Worm (Caenorhabditis elegans) whole organism, L4 larva: Measurements from ENCODE around the gene C52G5.3.

Source experiments
- D1046.2 ChIP-seq: fragments of 200-800 bp; sonication (Bioruptor generic); IDR thresholded peaks from 2 replicates; pipeline ENCODE4 v1.3.6; 2022; ENCODE audit warnings: missing genetic modification characterization, missing compliant biosample characterization
- F37D6.2 ChIP-seq: sonication (generic microtip); optimal IDR thresholded peaks from 2 replicates; lab custom pipeline; 2016; ENCODE audit warnings: mild to moderate bottlenecking, missing genetic modification characterization, missing compliant biosample characterization
- T20F7.1 ChIP-seq: fragments of 200-800 bp; sonication (Bioruptor generic); optimal IDR thresholded peaks from 2 replicates; lab custom pipeline; 2018; ENCODE audit warnings: mild to moderate bottlenecking, missing genetic modification characterization, missing compliant biosample characterization
- T26A8.4 ChIP-seq: fragments of 200-800 bp; sonication (Bioruptor generic); IDR thresholded peaks from 2 replicates; pipeline ENCODE4 v1.3.6; 2022; ENCODE audit warnings: missing genetic modification characterization, missing compliant biosample characterization
- Y48G9A.11 ChIP-seq: fragments of 200-800 bp; sonication (Bioruptor generic); IDR thresholded peaks from 2 replicates; pipeline ENCODE4 v1.3.6; 2022; ENCODE audit warnings: missing genetic modification reagents, missing genetic modification characterization, missing compliant biosample characterization
- ZK337.2 ChIP-seq: fragments of 200-800 bp; sonication (Bioruptor generic); IDR thresholded peaks from 2 replicates; pipeline ENCODE4 v1.3.6; 2022; ENCODE audit warnings: missing genetic modification reagents, missing genetic modification characterization, missing compliant biosample characterization
- ZK546.5 ChIP-seq, 2 experiments: sonication (generic microtip); optimal IDR thresholded peaks; 2 replicates each; lab custom pipeline; 2017; ENCODE audit warnings: missing biosample characterization in 2 of 2, missing genetic modification characterization in 2 of 2
- aha-1 ChIP-seq: fragments of 150-350 bp; peaks from one replicate; lab custom pipeline; 2014; ENCODE audit warnings: missing biosample characterization, missing genetic modification characterization
- ama-1 ChIP-seq: fragments of 150-350 bp; optimal IDR thresholded peaks from 2 replicates; lab custom pipeline; 2014; ENCODE audit warnings: inconsistent platforms, mixed read lengths
- ceh-20 ChIP-seq: fragments of 200-800 bp; sonication (Bioruptor generic); IDR thresholded peaks from 2 replicates; pipeline ENCODE4 v1.3.6; 2022; ENCODE audit warnings: missing genetic modification reagents, missing genetic modification characterization, missing compliant biosample characterization
- ceh-28 ChIP-seq: fragments of 150-350 bp; optimal IDR thresholded peaks from 2 replicates; lab custom pipeline; 2014; ENCODE audit warnings: missing biosample characterization, missing genetic modification reagents, missing genetic modification characterization
- ceh-44 ChIP-seq: fragments of 200-800 bp; sonication (Bioruptor generic); IDR thresholded peaks from 2 replicates; pipeline ENCODE4 v1.3.6; 2022; ENCODE audit warnings: missing genetic modification reagents, missing genetic modification characterization, missing compliant biosample characterization
- ceh-62 ChIP-seq: sonication (generic microtip); optimal IDR thresholded peaks from 2 replicates; lab custom pipeline; 2017; ENCODE audit warnings: missing biosample characterization, missing genetic modification characterization
- ceh-82 ChIP-seq: sonication (generic microtip); optimal IDR thresholded peaks from 2 replicates; lab custom pipeline; 2017; ENCODE audit warnings: missing biosample characterization, missing genetic modification characterization
- daf-19 ChIP-seq: fragments of 200-800 bp; sonication (Bioruptor generic); conservative IDR thresholded peaks from 2 replicates; pipeline ENCODE4 v1.3.6; 2022; ENCODE audit warnings: missing genetic modification characterization, missing compliant biosample characterization
- daf-8 ChIP-seq: fragments of 200-800 bp; sonication (Bioruptor generic); IDR thresholded peaks from 2 replicates; pipeline ENCODE4 v1.3.6; 2022; ENCODE audit warnings: missing genetic modification characterization, missing compliant biosample characterization
- dmd-9 ChIP-seq: fragments of 200-800 bp; sonication (Bioruptor generic); IDR thresholded peaks from 2 replicates; pipeline ENCODE4 v1.3.6; 2022; ENCODE audit warnings: missing genetic modification reagents, missing genetic modification characterization, missing compliant biosample characterization
- dpl-1 ChIP-seq: fragments of 150-350 bp; optimal IDR thresholded peaks from 2 replicates; lab custom pipeline; 2014; ENCODE audit warnings: missing biosample characterization, missing genetic modification reagents, missing genetic modification characterization
- dve-1 ChIP-seq: sonication (generic microtip); optimal IDR thresholded peaks from 2 replicates; lab custom pipeline; 2017; ENCODE audit warnings: antibody characterized with exemption, mild to moderate bottlenecking, missing genetic modification characterization, missing compliant biosample characterization; ENCODE audit not compliant: insufficient read depth
- egl-27 ChIP-seq: sonication (generic microtip); optimal IDR thresholded peaks from 3 replicates; lab custom pipeline; 2017; ENCODE audit warnings: missing biosample characterization, missing genetic modification reagents, missing genetic modification characterization
- fkh-10 ChIP-seq: fragments of 150-350 bp; optimal IDR thresholded peaks from 2 replicates; lab custom pipeline; 2014; ENCODE audit warnings: missing biosample characterization, missing genetic modification reagents, missing genetic modification characterization
- hif-1 ChIP-seq, 2 experiments: sonication (generic microtip); optimal IDR thresholded peaks; 2 replicates each; lab custom pipeline; 2016 to 2017; ENCODE audit warnings: missing compliant biosample characterization in 2 of 2, missing genetic modification characterization in 2 of 2, missing genetic modification reagents in 2 of 2, missing genotype in 2 of 2, mild to moderate bottlenecking in 1 of 2
- hlh-11 ChIP-seq: fragments of 200-800 bp; sonication (Bioruptor generic); optimal IDR thresholded peaks from 2 replicates; lab custom pipeline; 2018; ENCODE audit warnings: mild to moderate bottlenecking, missing genetic modification characterization, missing compliant biosample characterization
- hlh-30 ChIP-seq: sonication (generic microtip); optimal IDR thresholded peaks from 2 replicates; lab custom pipeline; 2017; ENCODE audit warnings: antibody characterized with exemption, mild to moderate bottlenecking, missing genetic modification characterization, missing compliant biosample characterization; ENCODE audit not compliant: insufficient read depth
- lim-7 ChIP-seq: fragments of 200-800 bp; sonication (Bioruptor generic); IDR thresholded peaks from 2 replicates; pipeline ENCODE4 v1.3.6; 2022; ENCODE audit warnings: missing genetic modification characterization, missing compliant biosample characterization
- lin-13 ChIP-seq: fragments of 150-350 bp; optimal IDR thresholded peaks from 2 replicates; lab custom pipeline; 2014; ENCODE audit warnings: missing biosample characterization, missing genetic modification reagents, missing genetic modification characterization
- lin-29 ChIP-seq: fragments of 200-800 bp; sonication (Bioruptor generic); IDR thresholded peaks from 2 replicates; pipeline ENCODE4 v1.3.6; 2022; ENCODE audit warnings: missing genetic modification reagents, missing genetic modification characterization, missing compliant biosample characterization
- lin-39 ChIP-seq: fragments of 150-350 bp; optimal IDR thresholded peaks from 2 replicates; lab custom pipeline; 2014; ENCODE audit warnings: missing biosample characterization, missing genetic modification reagents, missing genetic modification characterization
- lsy-2 ChIP-seq, 2 experiments: fragments of 150-350 bp in 1 of 2; sonication (generic microtip) in 1 of 2; optimal IDR thresholded peaks; 2 replicates each; lab custom pipeline; 2014 to 2017; ENCODE audit warnings: missing biosample characterization in 2 of 2, missing genetic modification characterization in 2 of 2
- madf-5 ChIP-seq, 2 experiments: fragments of 200-800 bp; sonication (Bioruptor generic); IDR thresholded peaks; 2 replicates each; pipeline ENCODE4 v1.3.6; 2022; ENCODE audit warnings: missing compliant biosample characterization in 2 of 2, missing genetic modification characterization in 2 of 2
- madf-9 ChIP-seq: fragments of 200-800 bp; sonication (Bioruptor generic); conservative IDR thresholded peaks from 2 replicates; pipeline ENCODE4 v1.3.6; 2022; ENCODE audit warnings: missing genetic modification reagents, missing genetic modification characterization, missing compliant biosample characterization
- mdl-1 ChIP-seq, 2 experiments: fragments of 150-350 bp in 1 of 2; sonication (generic microtip) in 1 of 2; optimal IDR thresholded peaks; 2 replicates each; lab custom pipeline; 2014 to 2017; ENCODE audit warnings: missing biosample characterization in 2 of 2, missing genetic modification characterization in 2 of 2
- mdt-29 ChIP-seq: fragments of 200-800 bp; sonication (Bioruptor generic); IDR thresholded peaks from 2 replicates; pipeline ENCODE4 v1.3.6; 2022; ENCODE audit warnings: missing genetic modification reagents, missing genetic modification characterization, missing compliant biosample characterization
- mep-1 ChIP-seq: fragments of 150-350 bp; sonication (generic microtip); optimal IDR thresholded peaks from 3 replicates; lab custom pipeline; 2014; ENCODE audit warnings: missing biosample characterization, missing genetic modification characterization
- nhr-10 ChIP-seq: fragments of 150-350 bp; optimal IDR thresholded peaks from 2 replicates; lab custom pipeline; 2014; ENCODE audit warnings: missing biosample characterization, missing genetic modification characterization
- nhr-11 ChIP-seq: fragments of 150-350 bp; optimal IDR thresholded peaks from 2 replicates; lab custom pipeline; 2014; ENCODE audit warnings: missing biosample characterization, missing genetic modification characterization
- nhr-237 ChIP-seq: sonication (generic microtip); optimal IDR thresholded peaks from 2 replicates; lab custom pipeline; 2017; ENCODE audit warnings: missing biosample characterization, missing genetic modification characterization
- nhr-25 ChIP-seq: sonication (generic microtip); optimal IDR thresholded peaks from 2 replicates; lab custom pipeline; 2017; ENCODE audit warnings: missing genetic modification characterization, mild to moderate bottlenecking, missing compliant biosample characterization, antibody characterized with exemption, moderate library complexity, borderline replicate concordance; ENCODE audit not compliant: insufficient read depth
- nhr-28 ChIP-seq: fragments of 150-350 bp; optimal IDR thresholded peaks from 2 replicates; lab custom pipeline; 2014; ENCODE audit warnings: missing biosample characterization, missing genetic modification characterization
- nhr-41 ChIP-seq: fragments of 200-800 bp; sonication (Bioruptor generic); IDR thresholded peaks from 2 replicates; pipeline ENCODE4 v1.3.6; 2022; ENCODE audit warnings: missing genetic modification reagents, missing genetic modification characterization, missing compliant biosample characterization
- nhr-42 ChIP-seq: fragments of 200-800 bp; sonication (Bioruptor generic); IDR thresholded peaks from 2 replicates; pipeline ENCODE4 v1.3.6; 2022; ENCODE audit warnings: missing genetic modification characterization, missing compliant biosample characterization
- nhr-48 ChIP-seq: sonication (generic microtip); optimal IDR thresholded peaks from 2 replicates; lab custom pipeline; 2016; ENCODE audit warnings: mild to moderate bottlenecking, missing genetic modification characterization, missing compliant biosample characterization
- nhr-6 ChIP-seq: fragments of 150-350 bp; optimal IDR thresholded peaks from 2 replicates; lab custom pipeline; 2014; ENCODE audit warnings: missing biosample characterization, missing genetic modification characterization
- nhr-77 ChIP-seq: fragments of 150-350 bp; optimal IDR thresholded peaks from 2 replicates; lab custom pipeline; 2014; ENCODE audit warnings: missing biosample characterization, missing genetic modification characterization
- sdz-12 ChIP-seq: fragments of 200-800 bp; sonication (Bioruptor generic); optimal IDR thresholded peaks from 2 replicates; lab custom pipeline; 2018; ENCODE audit warnings: mild to moderate bottlenecking, missing genetic modification characterization, missing compliant biosample characterization
- snpc-4 ChIP-seq: fragments of 150-350 bp; optimal IDR thresholded peaks from 2 replicates; lab custom pipeline; 2014; ENCODE audit warnings: missing biosample characterization, missing genetic modification characterization
- spr-3 ChIP-seq: fragments of 200-800 bp; sonication (Bioruptor generic); optimal IDR thresholded peaks from 2 replicates; lab custom pipeline; 2018; ENCODE audit warnings: mild to moderate bottlenecking, missing genetic modification characterization, missing compliant biosample characterization
- tra-1 ChIP-seq: fragments of 200-800 bp; sonication (Bioruptor generic); IDR thresholded peaks from 2 replicates; pipeline ENCODE4 v1.3.6; 2022; ENCODE audit warnings: missing genetic modification reagents, missing genetic modification characterization, missing compliant biosample characterization
- vab-7 ChIP-seq: fragments of 200-800 bp; sonication (Bioruptor generic); IDR thresholded peaks from 2 replicates; pipeline ENCODE4 v1.3.6; 2022; ENCODE audit warnings: missing genetic modification reagents, missing genetic modification characterization, missing compliant biosample characterization
- zfp-3 ChIP-seq: fragments of 200-800 bp; sonication (Bioruptor generic); conservative IDR thresholded peaks from 2 replicates; pipeline ENCODE4 v1.3.6; 2022; ENCODE audit warnings: missing genetic modification reagents, missing genetic modification characterization, missing compliant biosample characterization
- ztf-11 ChIP-seq: fragments of 150-350 bp; optimal IDR thresholded peaks from 2 replicates; lab custom pipeline; 2014; ENCODE audit warnings: missing biosample characterization, missing genetic modification characterization
- ztf-7 ChIP-seq: fragments of 150-350 bp; optimal IDR thresholded peaks from 2 replicates; lab custom pipeline; 2014; ENCODE audit warnings: missing biosample characterization, missing genetic modification characterization

C52G5.3 gene

ce11 chrX:12860711-12861287 is 14.9 kb upstream of the C52G5.3 start, which contains the start of gene T14G8.3 (continued):
- TF ChIP-seq ceh-20 (GFP tag; lab: Robert Waterston, UW) (no peak), ztf-11 (tag; lab: Kevin White, UChicago) (no peak), hlh-30 (tag; lab: Kevin White, UChicago) (peak; percentile 39), egl-27 (tag; lab: Kevin White, UChicago) (no peak), lsy-2 (tag; optimal IDR thresholded peaks at IDR 0.05; lab: Kevin White, UChicago) (peak in 1 of 2 experiments; percentile 75), lin-39 (no peak), aha-1 (peak; percentile 77), dmd-9 (GFP tag; lab: Robert Waterston, UW) (no peak), nhr-77 (tag; lab: Kevin White, UChicago) (peak; percentile 52), nhr-25 (tag; lab: Kevin White, UChicago) (peak; percentile 11), sdz-12 (GFP tag; lab: Kevin White, UChicago) (no peak), lin-13 (GFP tag; lab: Kevin White, UChicago) (no peak), nhr-42 (no peak), dpl-1 (GFP tag; lab: Kevin White, UChicago) (peak; percentile 49), tra-1 (no peak), madf-5 (GFP tag; IDR thresholded peaks at IDR 0.05; lab: Robert Waterston, UW) (no peak), fkh-10 (no peak), nhr-48 (tag; lab: Kevin White, UChicago) (no peak), ZK337.2 (no peak), T26A8.4 (GFP tag; lab: Robert Waterston, UW) (no peak), zfp-3 (GFP tag; lab: Robert Waterston, UW) (no peak), mdl-1 (tag; optimal IDR thresholded peaks at IDR 0.05; lab: Kevin White, UChicago) (peak in 1 of 2 experiments; percentile 41), mep-1 (tag; lab: Kevin White, UChicago) (peak; percentile 83), ZK546.5 (tag; optimal IDR thresholded peaks at IDR 0.05; lab: Kevin White, UChicago) (no peak), lim-7 (GFP tag; lab: Robert Waterston, UW) (no peak), nhr-237 (tag; lab: Kevin White, UChicago) (no peak), madf-9 (no peak), spr-3 (no peak), mdt-29 (GFP tag; lab: Robert Waterston, UW) (no peak), hlh-11 (peak; percentile 68), ceh-82 (tag; lab: Kevin White, UChicago) (no peak), T20F7.1 (GFP tag; lab: Kevin White, UChicago) (peak; percentile 45), ceh-62 (tag; lab: Kevin White, UChicago) (no peak), daf-8 (GFP tag; lab: Robert Waterston, UW) (no peak), nhr-28 (peak; percentile 58), dve-1 (tag; lab: Kevin White, UChicago) (peak; percentile 69), ceh-28 (tag; lab: Kevin White, UChicago) (no peak), nhr-41 (GFP tag; lab: Robert Waterston, UW) (no peak), snpc-4 (tag; lab: Kevin White, UChicago) (no peak), F37D6.2 (tag; lab: Kevin White, UChicago) (no peak), lin-29 (GFP tag; lab: Robert Waterston, UW) (no peak), ztf-7 (no peak), hif-1 (tag; optimal IDR thresholded peaks at IDR 0.05; lab: Kevin White, UChicago) (no peak), nhr-6 (tag; lab: Kevin White, UChicago) (peak; percentile 57), nhr-10 (tag; lab: Kevin White, UChicago) (no peak), nhr-11 (no peak), ama-1 (lab: Kevin White, UChicago) (no peak), daf-19 (no peak), vab-7 (no peak), Y48G9A.11 (GFP tag; lab: Robert Waterston, UW) (no peak), D1046.2 (no peak), ceh-44 (GFP tag; lab: Robert Waterston, UW) (no peak)
